Fruit fly (Drosophila melanogaster): ENCODE measurements around the gene CG10949.
"Not testable (repeated sequence)": the region's sequence is repeated elsewhere in the genome, so short reads cannot be mapped to it uniquely, and the experiment has no call there.

CG10949 gene

DNA sequence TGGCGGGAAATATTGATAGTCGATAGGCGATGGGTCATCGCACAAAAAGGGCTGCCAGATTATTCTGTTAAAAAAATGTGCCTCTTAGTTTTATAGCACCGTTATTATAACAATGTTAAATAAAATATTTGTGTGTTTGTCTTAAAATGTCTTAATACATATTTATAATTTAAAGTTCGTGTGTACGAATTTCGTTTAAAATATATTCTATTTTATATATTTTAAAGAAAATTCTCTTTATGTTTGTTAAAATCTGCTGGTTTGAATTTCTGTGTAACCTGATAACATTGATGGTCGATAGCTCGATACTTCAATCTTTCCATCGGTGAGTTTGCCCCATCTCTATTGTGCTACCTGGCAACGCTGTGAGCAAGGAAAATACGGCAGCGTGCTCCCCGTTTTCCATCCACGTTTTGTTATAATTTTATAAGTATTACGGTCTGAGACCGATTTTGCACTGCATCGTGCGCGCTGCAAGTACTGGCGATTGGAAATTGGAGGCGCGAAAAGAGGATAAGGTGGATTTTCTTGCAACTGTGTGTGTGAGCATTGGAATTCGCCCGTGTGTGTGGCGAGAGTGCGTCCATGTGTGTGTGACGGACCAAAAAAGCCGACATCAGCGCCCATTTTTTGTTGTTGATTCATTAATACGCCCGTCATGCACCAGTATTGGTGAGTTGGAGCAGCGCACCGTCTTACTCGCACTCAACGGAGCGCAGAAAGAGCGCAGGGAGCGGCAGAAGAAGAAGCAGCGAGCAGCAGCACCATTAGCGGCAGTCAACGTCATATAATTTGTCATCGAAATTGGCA is at the start of gene CG10949, which contains the start of gene Arpc2:
CG10949 (minus strand) TSS at position 165 of the 810 bp plus-strand sequence.
Arpc2 (plus strand) TSS at position 304 of the 810 bp plus-strand sequence.
- TF ChIP-seq CG8478 (optimal IDR thresholded peaks at IDR 0.05) (no peak), psq (optimal IDR thresholded peaks at IDR 0.05) (no peak), EcR (GFP tag; optimal IDR thresholded peaks at IDR 0.05) (no peak), pan (optimal IDR thresholded peaks at IDR 0.05) (no peak), usp (GFP tag; optimal IDR thresholded peaks at IDR 0.05) (no peak), Dll (optimal IDR thresholded peaks at IDR 0.05) (no peak)

DNA sequence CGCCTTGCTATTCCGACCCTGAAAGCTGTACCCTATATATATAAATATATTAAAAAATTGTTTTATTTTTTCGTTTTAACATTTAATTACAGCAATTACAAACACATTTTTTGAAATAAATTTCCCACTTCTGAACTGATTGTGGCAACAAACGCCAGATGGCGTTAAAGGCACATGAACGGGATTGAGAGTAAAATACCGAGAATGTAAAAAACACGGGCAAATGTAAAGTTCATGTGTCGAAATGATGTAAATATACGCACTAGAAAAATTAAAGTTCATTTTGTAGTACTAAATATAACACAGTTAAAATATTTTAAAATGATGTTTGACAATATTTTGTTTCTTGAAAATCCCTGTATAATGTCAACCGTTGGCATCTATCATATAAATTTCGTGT is 47.7 kb upstream of the CG10949 start:
- no peak for TF ChIP-seq pan (optimal IDR thresholded peaks at IDR 0.05)
- no peak for TF ChIP-seq usp (GFP tag; optimal IDR thresholded peaks at IDR 0.05)
- no peak for TF ChIP-seq CG8478 (optimal IDR thresholded peaks at IDR 0.05)

DNA sequence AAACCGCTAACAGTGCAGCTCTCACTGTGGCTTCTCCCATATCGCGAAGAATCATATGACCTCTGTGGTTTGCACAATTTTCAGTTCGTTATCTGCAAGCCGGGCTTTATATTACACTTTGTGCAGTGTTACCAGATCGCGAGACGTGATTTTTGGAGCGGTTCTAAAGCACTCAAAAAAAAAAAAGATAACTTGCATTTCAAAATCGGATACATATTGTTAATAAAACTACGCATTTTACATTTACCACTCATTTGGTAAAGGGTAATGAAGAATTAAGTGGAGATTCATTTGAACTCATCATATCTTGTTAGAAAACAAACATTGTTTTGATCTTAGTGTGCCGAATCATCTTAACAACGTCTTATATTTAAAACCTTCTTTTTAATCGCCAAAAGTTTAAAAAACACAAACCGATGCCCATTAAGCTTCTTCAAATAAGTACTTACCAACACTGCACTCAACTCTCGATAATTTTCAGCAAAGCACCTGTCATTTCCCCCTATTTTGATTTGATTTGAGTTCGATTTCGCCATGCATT is 46.7 kb upstream of the CG10949 start, which contains the start of gene CG2493:
CG2493 (minus strand) TSS at position 129 of the 541 bp plus-strand sequence.
- TF ChIP-seq Dll (optimal IDR thresholded peaks at IDR 0.05), result no peak
- TF ChIP-seq EcR (GFP tag; optimal IDR thresholded peaks at IDR 0.05), result no peak
- TF ChIP-seq pan (optimal IDR thresholded peaks at IDR 0.05), result no peak
- no peak for TF ChIP-seq CG8478 (optimal IDR thresholded peaks at IDR 0.05)
- no peak for TF ChIP-seq usp (GFP tag; optimal IDR thresholded peaks at IDR 0.05)
- no peak for TF ChIP-seq psq (optimal IDR thresholded peaks at IDR 0.05)

DNA sequence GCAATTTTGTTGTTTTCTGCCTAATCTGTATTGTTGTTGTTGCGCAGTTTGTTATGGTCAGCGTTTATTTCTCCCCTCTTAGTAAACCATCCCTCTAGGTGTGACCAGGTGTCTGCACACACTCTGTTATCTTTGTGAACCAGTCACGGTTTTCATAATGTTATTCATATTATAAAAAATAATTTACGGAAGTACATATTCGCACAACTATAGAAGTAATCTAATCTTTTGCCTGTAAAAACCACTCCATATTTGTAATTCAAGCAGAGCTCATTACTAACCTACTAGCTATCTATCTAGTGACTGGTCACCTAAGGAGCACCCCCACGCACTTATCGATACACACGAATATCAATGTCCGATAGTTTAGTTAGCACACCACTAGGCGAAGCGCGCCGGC is 42.3 kb upstream of the CG10949 start, which contains the start of the genes CG18858 and Cdc23:
CG18858 (minus strand) TSS at position 101 of the 400 bp plus-strand sequence.
Cdc23 (plus strand) TSS at position 368 of the 400 bp plus-strand sequence.
- not testable (repeated sequence) for TF ChIP-seq CG8478 (optimal IDR thresholded peaks at IDR 0.05); usp (GFP tag; optimal IDR thresholded peaks at IDR 0.05); pan (optimal IDR thresholded peaks at IDR 0.05)

DNA sequence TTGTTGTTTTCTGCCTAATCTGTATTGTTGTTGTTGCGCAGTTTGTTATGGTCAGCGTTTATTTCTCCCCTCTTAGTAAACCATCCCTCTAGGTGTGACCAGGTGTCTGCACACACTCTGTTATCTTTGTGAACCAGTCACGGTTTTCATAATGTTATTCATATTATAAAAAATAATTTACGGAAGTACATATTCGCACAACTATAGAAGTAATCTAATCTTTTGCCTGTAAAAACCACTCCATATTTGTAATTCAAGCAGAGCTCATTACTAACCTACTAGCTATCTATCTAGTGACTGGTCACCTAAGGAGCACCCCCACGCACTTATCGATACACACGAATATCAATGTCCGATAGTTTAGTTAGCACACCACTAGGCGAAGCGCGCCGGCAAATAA is 33.1 kb upstream of the CG10949 start, which contains the start of the genes CG31683 and CG31687:
CG31683 (minus strand) TSS at position 101 of the 400 bp plus-strand sequence.
CG31687 (plus strand) TSS at position 362 of the 400 bp plus-strand sequence.
- not testable (repeated sequence) for TF ChIP-seq EcR (GFP tag; optimal IDR thresholded peaks at IDR 0.05); usp (GFP tag; optimal IDR thresholded peaks at IDR 0.05); pan (optimal IDR thresholded peaks at IDR 0.05)

DNA sequence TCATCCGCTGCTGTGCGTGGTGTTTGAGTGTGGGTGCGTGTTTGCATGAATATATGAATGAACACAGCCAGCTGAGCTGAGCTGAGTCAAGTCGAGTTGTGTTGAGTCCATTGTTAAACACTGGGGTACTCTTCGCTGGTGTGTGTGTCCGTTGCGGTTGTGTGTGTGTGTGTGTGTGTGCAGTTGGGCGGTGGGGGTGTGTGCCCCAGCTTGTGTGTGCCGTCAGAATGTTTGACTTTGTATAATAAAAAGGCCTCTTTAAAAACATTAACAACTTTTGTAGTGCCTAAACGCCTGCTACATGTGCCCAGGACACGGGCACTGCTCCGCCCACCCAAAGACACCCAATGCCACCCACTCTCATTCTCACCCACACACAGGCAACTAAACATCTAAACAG is 21.8 kb upstream of the CG10949 start:
- TF ChIP-seq EcR (GFP tag; optimal IDR thresholded peaks at IDR 0.05) (no peak), Dll (optimal IDR thresholded peaks at IDR 0.05) (no peak), usp (GFP tag; optimal IDR thresholded peaks at IDR 0.05) (no peak), psq (optimal IDR thresholded peaks at IDR 0.05) (no peak), pan (optimal IDR thresholded peaks at IDR 0.05) (no peak), CG8478 (optimal IDR thresholded peaks at IDR 0.05) (no peak)

DNA sequence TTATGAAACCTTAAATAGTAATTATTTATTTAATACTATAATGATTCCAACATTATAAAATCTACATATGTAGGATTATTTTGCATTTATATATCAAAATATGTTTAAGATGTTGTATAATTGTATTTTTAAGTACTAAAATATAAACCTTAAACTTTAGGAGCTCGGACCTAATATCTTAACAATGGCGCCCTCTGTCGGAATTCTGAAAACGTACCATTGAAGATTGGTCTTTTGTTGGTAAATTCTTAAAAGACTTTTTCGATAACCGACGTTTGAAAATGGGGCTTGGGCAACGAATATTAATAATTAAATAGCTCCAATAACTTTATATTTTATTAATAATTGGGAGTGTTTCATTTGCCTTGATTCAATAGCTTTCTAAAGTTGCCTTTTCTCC is 21.2 kb upstream of the CG10949 start:
- TF ChIP-seq CG8478 (optimal IDR thresholded peaks at IDR 0.05), result no peak
- no peak for TF ChIP-seq EcR (GFP tag; optimal IDR thresholded peaks at IDR 0.05)
- no peak for TF ChIP-seq psq (optimal IDR thresholded peaks at IDR 0.05)
- no peak for TF ChIP-seq pan (optimal IDR thresholded peaks at IDR 0.05)
- no peak for TF ChIP-seq Dll (optimal IDR thresholded peaks at IDR 0.05)
- TF ChIP-seq usp (GFP tag; optimal IDR thresholded peaks at IDR 0.05), result no peak

DNA sequence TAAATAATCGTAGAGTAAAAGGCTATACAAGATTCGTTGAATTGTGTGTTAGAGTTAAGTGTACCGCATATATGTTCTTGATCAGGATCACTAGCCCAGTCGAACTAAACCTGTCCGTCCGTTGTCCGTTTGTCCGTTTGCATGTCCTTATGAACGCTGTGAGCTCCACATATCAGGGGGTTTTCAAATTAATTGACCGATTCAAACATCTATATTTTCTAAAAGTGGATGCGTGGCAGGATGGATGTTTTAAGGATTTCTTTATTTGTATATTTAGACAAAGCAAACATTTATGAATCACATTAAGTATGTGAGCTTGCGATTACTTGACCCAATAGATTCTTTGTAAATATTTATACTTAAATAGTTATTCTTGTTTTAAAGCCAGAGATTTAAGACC is 18.5 kb upstream of the CG10949 start:
- TF ChIP-seq CG8478 (optimal IDR thresholded peaks at IDR 0.05) (no peak), psq (optimal IDR thresholded peaks at IDR 0.05) (no peak), usp (GFP tag; optimal IDR thresholded peaks at IDR 0.05) (no peak), pan (optimal IDR thresholded peaks at IDR 0.05) (no peak), EcR (GFP tag; optimal IDR thresholded peaks at IDR 0.05) (no peak), Dll (optimal IDR thresholded peaks at IDR 0.05) (no peak)

DNA sequence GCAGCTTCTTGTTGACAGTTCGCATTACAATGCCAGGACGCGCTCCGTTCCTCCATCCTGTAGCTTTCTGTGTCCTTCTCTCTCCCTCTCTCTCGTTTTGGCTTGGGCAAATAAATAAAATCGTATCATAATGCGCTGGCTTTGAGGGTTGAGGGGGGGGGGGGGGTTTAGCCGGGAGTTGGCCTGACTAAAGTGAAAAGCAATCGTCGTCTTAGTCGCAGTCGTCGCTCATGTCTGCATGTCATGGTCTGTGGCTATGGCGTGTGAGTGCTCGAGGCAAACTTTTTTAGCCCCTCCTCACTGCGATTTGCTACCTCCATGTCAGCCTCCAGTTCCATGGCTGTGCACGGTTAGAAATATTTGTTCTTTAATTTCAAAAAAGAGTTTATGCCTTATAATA is 18.1 kb upstream of the CG10949 start:
- TF ChIP-seq pan (optimal IDR thresholded peaks at IDR 0.05) (no peak), usp (GFP tag; optimal IDR thresholded peaks at IDR 0.05) (no peak), psq (optimal IDR thresholded peaks at IDR 0.05) (no peak), EcR (GFP tag; optimal IDR thresholded peaks at IDR 0.05) (no peak), CG8478 (optimal IDR thresholded peaks at IDR 0.05) (no peak), Dll (optimal IDR thresholded peaks at IDR 0.05) (no peak)

DNA sequence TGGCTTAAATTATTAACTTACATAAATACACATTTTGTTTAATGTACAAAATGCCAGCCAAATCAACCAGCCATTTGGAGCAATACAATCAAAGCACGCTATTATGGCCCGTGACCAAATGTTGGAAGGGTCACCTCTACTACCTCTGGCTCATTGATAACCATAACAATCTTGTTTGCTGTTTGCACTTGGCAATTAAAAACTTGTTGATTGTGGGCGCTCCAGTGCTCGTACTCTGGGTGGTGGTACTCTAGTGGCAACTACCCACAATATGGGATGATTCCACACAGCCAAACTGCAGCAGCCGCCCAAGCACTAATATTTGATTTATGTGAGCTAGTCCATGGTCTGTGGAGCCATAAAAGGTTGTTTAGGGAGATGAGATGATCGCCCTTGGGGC is 14.5 kb upstream of the CG10949 start:
- TF ChIP-seq pan (optimal IDR thresholded peaks at IDR 0.05) (no peak), psq (optimal IDR thresholded peaks at IDR 0.05) (no peak), usp (GFP tag; optimal IDR thresholded peaks at IDR 0.05) (no peak), Dll (optimal IDR thresholded peaks at IDR 0.05) (no peak), CG8478 (optimal IDR thresholded peaks at IDR 0.05) (no peak)

DNA sequence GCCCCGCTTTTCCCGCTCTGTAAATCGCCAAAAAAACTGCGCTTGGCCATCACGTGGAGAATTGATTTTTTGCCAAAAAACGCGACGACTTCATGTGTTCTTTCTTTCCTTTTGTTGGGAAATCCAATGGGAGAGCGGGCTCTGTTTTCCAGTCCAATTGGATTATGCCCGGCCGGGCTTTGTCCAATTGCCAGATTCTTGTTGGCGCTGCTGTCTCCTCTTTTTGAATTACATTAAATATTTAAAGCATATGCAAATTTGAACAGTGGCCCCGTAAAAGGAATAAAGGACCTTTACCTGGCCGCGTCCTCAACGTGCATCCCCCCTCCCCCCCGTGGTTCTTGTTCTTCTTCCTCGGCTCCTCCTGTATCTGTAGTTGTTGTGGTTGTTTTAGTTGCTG is 12.7 kb upstream of the CG10949 start:
- TF ChIP-seq psq (optimal IDR thresholded peaks at IDR 0.05) (no peak), Dll (optimal IDR thresholded peaks at IDR 0.05) (no peak), pan (optimal IDR thresholded peaks at IDR 0.05) (no peak), EcR (GFP tag; optimal IDR thresholded peaks at IDR 0.05) (no peak), CG8478 (optimal IDR thresholded peaks at IDR 0.05) (no peak), usp (GFP tag; optimal IDR thresholded peaks at IDR 0.05) (no peak)

DNA sequence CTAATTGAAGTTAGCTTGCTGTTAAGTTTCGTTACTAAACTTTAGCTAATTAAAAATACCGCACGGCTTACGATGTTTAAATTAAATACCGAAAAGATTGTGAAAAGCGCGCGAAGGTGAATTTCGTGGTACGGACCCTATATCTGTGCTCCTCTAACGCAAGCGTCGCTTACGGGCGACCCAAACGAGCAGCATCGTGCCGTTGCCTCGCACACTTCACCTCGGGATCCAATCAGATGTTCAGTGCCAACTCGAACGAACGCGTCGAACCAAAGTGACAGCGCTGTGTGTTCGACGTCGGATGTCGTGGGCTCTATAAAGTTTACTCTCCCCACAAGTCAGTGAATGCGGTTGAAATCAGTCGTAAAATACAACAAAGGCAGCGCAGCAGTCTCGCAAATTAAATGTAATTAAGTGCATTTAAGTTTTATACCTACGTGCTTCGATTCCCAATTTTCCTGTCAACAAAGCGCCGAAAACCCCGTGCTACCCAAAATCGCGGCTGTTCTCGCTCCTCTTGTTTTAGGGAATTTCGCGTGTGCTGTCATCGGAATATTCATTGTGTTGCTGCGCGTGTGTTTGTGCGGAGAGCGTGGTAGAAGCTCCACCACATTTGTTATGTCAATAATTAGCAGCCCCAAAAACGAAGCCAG is 12.2 kb upstream of the CG10949 start:
- no peak for TF ChIP-seq usp (GFP tag; optimal IDR thresholded peaks at IDR 0.05)
- TF ChIP-seq pan (optimal IDR thresholded peaks at IDR 0.05), result no peak
- peak; percentile 50 for TF ChIP-seq CG8478 (optimal IDR thresholded peaks at IDR 0.05)

Data from whole organism.